Worm (Caenorhabditis elegans): ENCODE results near the gene Y97E10C.1.

- TF ChIP-seq tbx-11 (GFP tag; IDR thresholded peaks at IDR 0.05) (no peak), flt-1 (GFP tag; IDR thresholded peaks at IDR 0.05) (no peak), hnd-1 (tag; optimal IDR thresholded peaks at IDR 0.05) (no peak), hmg-4 (GFP tag; optimal IDR thresholded peaks at IDR 0.05) (no peak), pes-1 (GFP tag; IDR thresholded peaks at IDR 0.05) (no peak), ama-1 (optimal IDR thresholded peaks at IDR 0.05) (no peak), ceh-13 (GFP tag; optimal IDR thresholded peaks at IDR 0.05) (no peak), tra-4 (tag; optimal IDR thresholded peaks at IDR 0.05) (no peak)
Measured at ce11 chrV:7741918-7742317, 13.2 kb downstream of the Y97E10C.1 start.
